In the genomic region with DNA sequence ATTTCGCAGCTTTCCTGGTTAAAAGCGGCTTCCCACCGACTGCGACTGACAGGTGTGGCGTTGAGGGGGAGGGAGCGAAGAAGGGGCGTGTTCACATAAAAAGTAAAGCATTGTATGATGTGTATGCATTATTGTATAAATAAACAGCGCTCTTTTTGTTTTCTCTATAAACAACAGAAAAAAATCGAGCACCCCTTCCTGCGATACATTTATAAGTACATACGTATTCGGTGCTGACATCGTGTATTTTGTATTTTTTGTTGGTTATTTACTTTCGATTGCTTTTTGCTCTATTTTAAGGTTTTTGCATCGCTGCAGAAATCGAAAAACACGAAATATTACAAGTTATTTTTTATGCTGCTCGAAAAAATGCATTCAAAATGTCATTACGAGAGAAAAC, we compare ENCODE assay signal across 5 fruit fly cellular contexts.
TF ChIP-seq lines count a peak whose summit lies in the region.

No protein-coding gene starts in this region.

- no peak for TF ChIP-seq CTCF in whole organism, embryonic (GFP tag; optimal IDR thresholded peaks at IDR 0.05; lab: Kevin White, UChicago)

TF ChIP-seq in whole organism, adult, 20 proteins besides CTCF, POLR2A, EP300 and RAD21:
- TF ChIP-seq bab1 (GFP tag; optimal IDR thresholded peaks at IDR 0.05; lab: Kevin White, UChicago) (no peak), CG7101 (tag; optimal IDR thresholded peaks at IDR 0.05; lab: Kevin White, UChicago) (no peak), tj (GFP tag; optimal IDR thresholded peaks at IDR 0.05; lab: Kevin White, UChicago) (peak; percentile 93), Clk (GFP tag; optimal IDR thresholded peaks at IDR 0.05; lab: Kevin White, UChicago) (no peak), ovo (GFP tag; optimal IDR thresholded peaks at IDR 0.05; lab: Kevin White, UChicago) (no peak), CG33017 (tag; optimal IDR thresholded peaks at IDR 0.05; lab: Kevin White, UChicago) (no peak)

TF ChIP-seq in whole organism, embryonic, 481 proteins besides CTCF, POLR2A, EP300 and RAD21:
- no peak for TF ChIP-seq CG17568 (GFP tag; optimal IDR thresholded peaks at IDR 0.05; lab: Kevin White, UChicago)
- TF ChIP-seq Trl (optimal IDR thresholded peaks at IDR 0.05; lab: Kevin White, UChicago) = peak in 1 of 2 experiments; percentile 3
- TF ChIP-seq Trl (GFP tag; optimal IDR thresholded peaks at IDR 0.05; lab: Kevin White, UChicago) = no peak
- TF ChIP-seq nom (GFP tag; optimal IDR thresholded peaks at IDR 0.05; lab: Kevin White, UChicago) = peak; percentile 8

TF ChIP-seq in whole organism, prepupa, 60 proteins besides CTCF, POLR2A, EP300 and RAD21 (continues in another document):
- TF ChIP-seq eg (GFP tag; IDR thresholded peaks at IDR 0.05; lab: Robert Waterston, UW) (0 out of 3 replicates have a peak, but pooled peaks have one; percentile 32), ss (GFP tag; optimal IDR thresholded peaks at IDR 0.05; lab: Kevin White, UChicago) (peak in 1 of 2 experiments; percentile 66), spab (GFP tag; optimal IDR thresholded peaks at IDR 0.05; lab: Kevin White, UChicago) (peak; percentile 6), fd59A (GFP tag; optimal IDR thresholded peaks at IDR 0.05; lab: Kevin White, UChicago) (no peak), esn (GFP tag; optimal IDR thresholded peaks at IDR 0.05; lab: Kevin White, UChicago) (peak; percentile 2), CG6163 (GFP tag; IDR thresholded peaks at IDR 0.05; lab: Robert Waterston, UW) (peak; percentile 21; the same call in 2 of the 3 replicates), CG8632 (GFP tag; optimal IDR thresholded peaks at IDR 0.05; lab: Kevin White, UChicago) (no peak), svp (GFP tag; lab: Kevin White, UChicago) (no peak), salr (GFP tag; optimal IDR thresholded peaks at IDR 0.05; lab: Kevin White, UChicago) (peak in 1 of 2 experiments; percentile 3), fd85E (GFP tag; optimal IDR thresholded peaks at IDR 0.05; lab: Kevin White, UChicago) (no peak), net (GFP tag; optimal IDR thresholded peaks at IDR 0.05; lab: Kevin White, UChicago) (no peak), Sox102F (GFP tag; optimal IDR thresholded peaks at IDR 0.05; lab: Kevin White, UChicago) (no peak), Smox (GFP tag; optimal IDR thresholded peaks at IDR 0.05; lab: Kevin White, UChicago) (no peak), topi (GFP tag; optimal IDR thresholded peaks at IDR 0.05; lab: Kevin White, UChicago) (no peak), CG7368 (GFP tag; optimal IDR thresholded peaks at IDR 0.05; lab: Kevin White, UChicago) (no peak), Hr39 (GFP tag; optimal IDR thresholded peaks at IDR 0.05; lab: Kevin White, UChicago) (no peak), Hr4 (GFP tag; optimal IDR thresholded peaks at IDR 0.05; lab: Kevin White, UChicago) (no peak), CG6276 (GFP tag; optimal IDR thresholded peaks at IDR 0.05; lab: Kevin White, UChicago) (peak; percentile 44), CG10669 (GFP tag; optimal IDR thresholded peaks at IDR 0.05; lab: Kevin White, UChicago) (peak; percentile 48), CG11294 (GFP tag; IDR thresholded peaks at IDR 0.05; lab: Robert Waterston, UW) (no peak), lz (GFP tag; optimal IDR thresholded peaks at IDR 0.05; lab: Kevin White, UChicago) (no peak), CG6854 (GFP tag; optimal IDR thresholded peaks at IDR 0.05; lab: Kevin White, UChicago) (no peak), achi (GFP tag; optimal IDR thresholded peaks at IDR 0.05; lab: Kevin White, UChicago) (no peak), CG3919 (GFP tag; optimal IDR thresholded peaks at IDR 0.05; lab: Kevin White, UChicago) (no peak), Eip93F (GFP tag; optimal IDR thresholded peaks at IDR 0.05; lab: Kevin White, UChicago) (no peak), CG16779 (tag; optimal IDR thresholded peaks at IDR 0.05; lab: Kevin White, UChicago) (no peak)

TF ChIP-seq in whole organism, pupa, 21 proteins besides CTCF, POLR2A, EP300 and RAD21:
- TF ChIP-seq CG17806 (tag; optimal IDR thresholded peaks at IDR 0.05; lab: Kevin White, UChicago) = peak; percentile 9
- peak; percentile 33 for TF ChIP-seq CG13204 (GFP tag; optimal IDR thresholded peaks at IDR 0.05; lab: Kevin White, UChicago)
- peak; percentile 33 for TF ChIP-seq D1 (tag; optimal IDR thresholded peaks at IDR 0.05; lab: Kevin White, UChicago)
- TF ChIP-seq Pif1B (GFP tag; optimal IDR thresholded peaks at IDR 0.05; lab: Kevin White, UChicago) = peak; percentile 4
- TF ChIP-seq gl (tag; optimal IDR thresholded peaks at IDR 0.05; lab: Kevin White, UChicago) = peak; percentile 20
- TF ChIP-seq Ets98B (GFP tag; IDR thresholded peaks at IDR 0.05; lab: Robert Waterston, UW) = no peak
- TF ChIP-seq CG15710 (tag; optimal IDR thresholded peaks at IDR 0.05; lab: Kevin White, UChicago) = peak; percentile 3
- TF ChIP-seq Snoo (tag; optimal IDR thresholded peaks at IDR 0.05; lab: Kevin White, UChicago) = no peak
TF ChIP-seq in whole organism, pupa: peak in this region for 6.

TF ChIP-seq in whole organism, wandering third instar larva, 38 proteins besides CTCF, POLR2A, EP300 and RAD21:
- TF ChIP-seq N (GFP tag; optimal IDR thresholded peaks at IDR 0.05; lab: Kevin White, UChicago) = no peak
- peak; percentile 49 for TF ChIP-seq rgr (GFP tag; optimal IDR thresholded peaks at IDR 0.05; lab: Kevin White, UChicago)
- TF ChIP-seq fru (GFP tag; optimal IDR thresholded peaks at IDR 0.05; lab: Kevin White, UChicago) = peak; percentile 15
- TF ChIP-seq jim (GFP tag; optimal IDR thresholded peaks at IDR 0.05; lab: Kevin White, UChicago) = peak; percentile 76
- TF ChIP-seq Hr83 (GFP tag; optimal IDR thresholded peaks at IDR 0.05; lab: Kevin White, UChicago; ENCODE audit: poor library complexity, severe bottlenecking) = peak; percentile 67
- no peak for TF ChIP-seq Abd-B (GFP tag; optimal IDR thresholded peaks at IDR 0.05; lab: Kevin White, UChicago)
- TF ChIP-seq h (GFP tag; optimal IDR thresholded peaks at IDR 0.05; lab: Kevin White, UChicago) = peak; percentile 27
- TF ChIP-seq Hnf4 (GFP tag; optimal IDR thresholded peaks at IDR 0.05; lab: Kevin White, UChicago) = peak; percentile 8
